Worm (Caenorhabditis elegans): Measurements from ENCODE around the gene col-164.

Gene col-164

DNA sequence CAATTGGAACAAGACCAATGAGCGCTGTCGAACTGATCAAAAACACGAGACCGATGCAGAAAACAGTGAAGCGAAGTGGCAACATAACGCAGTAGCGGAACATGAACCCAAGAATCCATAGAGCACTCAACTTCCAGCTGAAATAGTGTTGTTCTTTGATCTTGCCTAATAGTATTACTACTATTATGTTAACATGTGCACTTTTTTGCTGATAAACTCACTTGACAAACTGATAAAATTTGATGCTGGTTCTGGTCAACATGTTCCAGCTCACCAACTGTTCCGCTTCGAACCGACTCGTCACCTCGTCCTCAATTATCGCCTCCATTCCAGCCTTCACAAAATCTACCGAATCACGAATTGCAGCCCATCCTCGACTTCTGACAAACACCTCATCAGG lies 25.0 kb upstream of the col-164 start:
- TF ChIP-seq tlf-1 (GFP tag; optimal IDR thresholded peaks at IDR 0.05) = no peak
- TF ChIP-seq F57C9.4 (tag; optimal IDR thresholded peaks at IDR 0.05) = no peak
- no peak for TF ChIP-seq lin-40 (tag; optimal IDR thresholded peaks at IDR 0.05)
- TF ChIP-seq lsy-27 (tag; optimal IDR thresholded peaks at IDR 0.05; ENCODE audit: borderline replicate concordance, insufficient read depth) = no peak
- TF ChIP-seq cebp-1 (GFP tag; IDR thresholded peaks at IDR 0.05) = no peak
- TF ChIP-seq cebp-1 (tag; optimal IDR thresholded peaks at IDR 0.05) = peak; percentile 12
- no peak for TF ChIP-seq F33H1.4 (GFP tag; IDR thresholded peaks at IDR 0.05)
- TF ChIP-seq nhr-80 (tag; optimal IDR thresholded peaks at IDR 0.05) = peak; percentile 29
- no peak for TF ChIP-seq efl-1 (GFP tag; optimal IDR thresholded peaks at IDR 0.05)

DNA sequence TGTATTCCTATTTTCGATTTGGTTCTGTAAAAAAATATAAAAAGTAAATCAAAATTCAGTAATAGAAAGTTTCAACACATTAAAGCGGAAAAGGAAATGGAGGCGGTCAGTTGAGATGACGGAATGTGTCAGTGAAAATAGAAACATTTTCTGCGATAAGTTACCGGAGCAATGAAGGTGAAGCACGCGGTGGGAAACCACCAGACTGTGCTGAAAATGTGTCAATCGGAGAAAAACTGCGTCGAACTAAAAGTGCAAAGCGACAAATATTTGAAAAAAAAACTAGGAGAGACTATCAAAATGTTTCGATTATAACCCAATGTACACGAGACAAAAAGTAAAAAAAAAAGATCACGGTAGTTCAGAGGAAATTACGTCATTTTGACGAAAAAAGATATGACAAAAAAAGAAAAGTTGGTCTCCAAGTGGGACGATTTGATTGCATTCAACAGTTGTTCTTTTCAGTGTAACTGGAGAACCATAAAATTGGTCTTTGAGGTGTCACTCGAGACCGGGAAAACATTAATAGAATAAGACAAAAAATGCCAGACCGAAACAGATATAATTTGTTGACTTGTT lies 22.8 kb upstream of the col-164 start, which contains the start of gene acl-4:
TSS of gene acl-4 (minus strand) at position 27 of the 579 bp plus-strand sequence.
- peak; percentile 24 for TF ChIP-seq ztf-26 (tag; optimal IDR thresholded peaks at IDR 0.05)
- TF ChIP-seq egl-18 (GFP tag; IDR thresholded peaks at IDR 0.05) = no peak
- peak; percentile 36 for TF ChIP-seq atf-7 (tag; optimal IDR thresholded peaks at IDR 0.05)
- peak; percentile 19; the same call in 1 of the 2 replicates for TF ChIP-seq K11D2.4 (GFP tag; IDR thresholded peaks at IDR 0.05)
- peak; percentile 29 for TF ChIP-seq somi-1 (GFP tag; optimal IDR thresholded peaks at IDR 0.05)
- peak; percentile 75 for TF ChIP-seq nhr-80 (tag; optimal IDR thresholded peaks at IDR 0.05)
- no peak for TF ChIP-seq cebp-1 (GFP tag; IDR thresholded peaks at IDR 0.05)
- peak; percentile 42 for TF ChIP-seq cebp-1 (tag; optimal IDR thresholded peaks at IDR 0.05)
- no peak for TF ChIP-seq D2030.7 (GFP tag; IDR thresholded peaks at IDR 0.05)
- TF ChIP-seq unc-62 (GFP tag; optimal IDR thresholded peaks at IDR 0.05) = peak; percentile 32

DNA sequence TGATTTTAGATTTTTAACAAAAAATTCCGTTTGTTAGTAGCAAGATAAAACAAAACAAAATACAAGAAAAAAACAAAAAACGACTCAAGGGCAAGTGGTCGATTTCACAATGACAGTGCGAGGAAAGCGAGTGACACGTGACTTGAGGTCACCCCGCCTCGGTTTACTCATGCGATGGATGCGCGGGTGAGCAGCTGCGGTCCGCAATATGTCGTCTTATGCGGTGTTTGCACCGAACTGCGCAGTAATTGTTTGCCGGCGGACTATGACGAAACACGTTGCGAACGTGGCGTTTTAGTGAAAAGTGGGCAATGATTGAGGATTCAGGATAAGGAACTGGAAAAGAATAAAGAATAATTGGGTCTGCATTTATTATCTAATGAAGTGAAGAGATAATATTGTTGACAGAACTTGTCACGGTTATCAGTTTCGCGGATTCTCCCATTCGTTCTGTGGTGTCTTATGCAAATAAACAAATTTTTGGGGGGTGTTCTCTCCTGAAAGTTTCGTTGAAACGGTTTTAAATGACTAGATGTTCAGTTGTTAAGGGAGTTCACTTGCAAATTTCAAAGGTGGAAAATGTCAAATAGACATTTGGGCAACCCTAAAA lies 21.8 kb upstream of the col-164 start:
- TF ChIP-seq tbp1 (GFP tag; optimal IDR thresholded peaks at IDR 0.05) (peak; percentile 33), aptf-2 (GFP tag; conservative IDR thresholded peaks at IDR 0.05) (no peak), somi-1 (GFP tag; optimal IDR thresholded peaks at IDR 0.05) (peak; percentile 31), die-1 (tag; optimal IDR thresholded peaks at IDR 0.05) (no peak), nfyb-1 (GFP tag; IDR thresholded peaks at IDR 0.05) (no peak), hmg-1.2 (GFP tag; IDR thresholded peaks at IDR 0.05) (peak; percentile 34; the same call in 1 of the 2 replicates), attf-5 (GFP tag; optimal IDR thresholded peaks at IDR 0.05) (peak; percentile 65), ceh-58 (GFP tag; IDR thresholded peaks at IDR 0.05) (no peak), pbrm-1 (GFP tag; IDR thresholded peaks at IDR 0.05) (no peak; the same call in 1 of the 2 replicates), C06A6.2 (GFP tag; conservative IDR thresholded peaks at IDR 0.05) (0 out of 2 replicates have a peak, but pooled peaks have one; percentile 30), unc-62 (GFP tag; optimal IDR thresholded peaks at IDR 0.05) (peak; percentile 29), let-607 (tag; optimal IDR thresholded peaks at IDR 0.05) (no peak), lin-40 (tag; optimal IDR thresholded peaks at IDR 0.05) (peak; percentile 70), egl-44 (GFP tag; IDR thresholded peaks at IDR 0.05) (no peak), K12H6.12 (tag; optimal IDR thresholded peaks at IDR 0.05) (peak; percentile 82), hsf-1 (GFP tag; IDR thresholded peaks at IDR 0.05) (no peak), atf-7 (tag; optimal IDR thresholded peaks at IDR 0.05) (peak; percentile 21), lin-35 (GFP tag; optimal IDR thresholded peaks at IDR 0.05) (peak in 1 of 3 experiments; percentile 45), sea-2 (GFP tag; IDR thresholded peaks at IDR 0.05) (no peak), B0035.1 (tag; optimal IDR thresholded peaks at IDR 0.05) (no peak), nhr-80 (tag; optimal IDR thresholded peaks at IDR 0.05) (peak; percentile 34), nhr-179 (tag; optimal IDR thresholded peaks at IDR 0.05) (no peak), rpc-1 (optimal IDR thresholded peaks at IDR 0.05) (no peak), rpc-1 (tag; optimal IDR thresholded peaks at IDR 0.05) (no peak), akir-1 (GFP tag; optimal IDR thresholded peaks at IDR 0.05) (peak; percentile 40), gei-17 (GFP tag; optimal IDR thresholded peaks at IDR 0.05) (peak; percentile 21), efl-1 (GFP tag; optimal IDR thresholded peaks at IDR 0.05) (peak; percentile 10), pha-4 (tag; optimal IDR thresholded peaks at IDR 0.05) (no peak), repo-1 (tag; optimal IDR thresholded peaks at IDR 0.05) (no peak), hlh-12 (tag; optimal IDR thresholded peaks at IDR 0.05) (no peak), rec-8 (tag; optimal IDR thresholded peaks at IDR 0.05) (no peak), ceh-27 (GFP tag; optimal IDR thresholded peaks at IDR 0.05) (peak; percentile 77), madf-6 (GFP tag; IDR thresholded peaks at IDR 0.05) (no peak)

Measured in whole organism, young adult.